Worm (Caenorhabditis elegans): Measurements from ENCODE around the gene rsks-1.

Gene rsks-1

DNA sequence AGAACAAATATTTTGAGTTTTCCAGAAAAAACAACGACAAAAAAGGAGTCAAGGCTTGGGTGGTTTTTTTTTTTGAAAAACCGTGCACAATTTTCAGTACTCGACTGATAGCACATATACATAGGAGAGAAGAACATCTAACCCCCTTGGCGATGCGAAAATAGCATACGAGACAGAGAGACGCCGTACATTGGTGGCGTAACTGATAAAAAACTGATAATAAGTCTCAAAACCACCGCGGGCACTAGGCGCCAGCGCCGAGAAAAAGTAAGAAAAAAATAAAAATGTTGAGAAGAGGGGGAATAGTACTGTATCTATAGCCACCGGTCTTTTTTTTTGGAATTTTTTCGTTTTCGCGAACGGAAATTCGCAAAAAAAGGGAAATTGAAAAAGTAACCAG lies 49.4 kb upstream of the rsks-1 start (continued):
- TF ChIP-seq attf-3 (GFP tag; conservative IDR thresholded peaks at IDR 0.05): no peak
- no peak for TF ChIP-seq mxl-1 (tag; optimal IDR thresholded peaks at IDR 0.05)
- no peak for TF ChIP-seq B0261.1 (tag; optimal IDR thresholded peaks at IDR 0.05)
- no peak for TF ChIP-seq him-1 (tag; optimal IDR thresholded peaks at IDR 0.05)
- peak; percentile 63; the same call in 1 of the 2 replicates for TF ChIP-seq hmg-1.2 (GFP tag; IDR thresholded peaks at IDR 0.05)
- TF ChIP-seq K12H6.12 (tag; optimal IDR thresholded peaks at IDR 0.05): no peak
- no peak for TF ChIP-seq attf-5 (GFP tag; optimal IDR thresholded peaks at IDR 0.05)
- TF ChIP-seq ceh-91 (GFP tag; IDR thresholded peaks at IDR 0.05): no peak
- no peak for TF ChIP-seq Y56A3A.18 (GFP tag; IDR thresholded peaks at IDR 0.05)
- no peak for TF ChIP-seq snpc-4 (GFP tag; optimal IDR thresholded peaks at IDR 0.05)
- TF ChIP-seq snpc-4 (tag; optimal IDR thresholded peaks at IDR 0.05): no peak
- TF ChIP-seq unc-130 (GFP tag; optimal IDR thresholded peaks at IDR 0.05): no peak
- no peak for TF ChIP-seq lir-1 (GFP tag; conservative IDR thresholded peaks at IDR 0.05)
- TF ChIP-seq bed-1 (GFP tag; IDR thresholded peaks at IDR 0.05): no peak
- TF ChIP-seq hmg-20 (GFP tag; IDR thresholded peaks at IDR 0.05): no peak
- no peak for TF ChIP-seq F55B11.4 (tag; optimal IDR thresholded peaks at IDR 0.05; ENCODE audit: borderline replicate concordance, insufficient read depth)
- TF ChIP-seq B0336.3 (GFP tag; IDR thresholded peaks at IDR 0.05): 0 out of 2 replicates have a peak, but pooled peaks have one; percentile 47
- no peak for TF ChIP-seq ztf-6 (GFP tag; IDR thresholded peaks at IDR 0.05)

DNA sequence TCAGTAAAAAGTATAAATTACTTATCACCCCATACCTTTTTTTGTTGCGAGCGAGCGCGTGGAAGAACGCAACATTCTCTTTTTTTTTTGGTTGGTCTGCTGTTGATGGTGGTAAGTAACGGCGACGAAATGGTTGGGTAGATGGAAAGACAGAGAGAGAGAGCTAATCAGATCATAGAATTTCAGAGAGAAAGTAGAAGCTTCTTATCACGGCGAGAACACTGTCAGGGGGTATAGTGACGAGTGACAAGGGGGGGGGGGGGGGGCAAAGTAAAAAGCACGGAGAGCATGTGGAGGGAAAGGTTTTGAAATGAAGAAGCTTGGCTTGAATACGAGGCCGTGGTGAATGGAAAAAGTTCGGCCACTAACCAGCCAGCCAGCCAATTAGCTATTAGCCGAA lies 47.6 kb upstream of the rsks-1 start:
- TF ChIP-seq him-1 (tag; optimal IDR thresholded peaks at IDR 0.05): no peak
- peak; percentile 21; the same call in 1 of the 2 replicates for TF ChIP-seq hmg-1.2 (GFP tag; IDR thresholded peaks at IDR 0.05)
- no peak for TF ChIP-seq ets-4 (GFP tag; optimal IDR thresholded peaks at IDR 0.05)
- peak; percentile 35 for TF ChIP-seq attf-5 (GFP tag; optimal IDR thresholded peaks at IDR 0.05)
- TF ChIP-seq K11D2.4 (GFP tag; IDR thresholded peaks at IDR 0.05): 0 out of 2 replicates have a peak, but pooled peaks have one; percentile 35
- peak; percentile 78 for TF ChIP-seq B0336.3 (GFP tag; IDR thresholded peaks at IDR 0.05)
- no peak for TF ChIP-seq ceh-100 (GFP tag; IDR thresholded peaks at IDR 0.05)
- peak; percentile 14 for TF ChIP-seq lin-54 (GFP tag; optimal IDR thresholded peaks at IDR 0.05)
- TF ChIP-seq cebp-1 (GFP tag; IDR thresholded peaks at IDR 0.05): no peak
- TF ChIP-seq cebp-1 (tag; optimal IDR thresholded peaks at IDR 0.05): peak; percentile 62
- no peak for TF ChIP-seq F33H1.4 (GFP tag; IDR thresholded peaks at IDR 0.05)
- no peak for TF ChIP-seq C06A6.2 (GFP tag; conservative IDR thresholded peaks at IDR 0.05)
- TF ChIP-seq pha-4 (tag; optimal IDR thresholded peaks at IDR 0.05): no peak
- TF ChIP-seq ztf-18 (tag; optimal IDR thresholded peaks at IDR 0.05): no peak
- TF ChIP-seq snpc-1.1 (tag; optimal IDR thresholded peaks at IDR 0.05; ENCODE audit: insufficient read depth): no peak
- 0 out of 2 replicates have a peak, but pooled peaks have one; percentile 4 for TF ChIP-seq mcd-1 (GFP tag; IDR thresholded peaks at IDR 0.05)
- 0 out of 2 replicates have a peak, but pooled peaks have one; percentile 36 for TF ChIP-seq dox-1 (GFP tag; IDR thresholded peaks at IDR 0.05)
- peak; percentile 81 for TF ChIP-seq egrh-3 (GFP tag; IDR thresholded peaks at IDR 0.05)
- no peak for TF ChIP-seq ceh-27 (GFP tag; optimal IDR thresholded peaks at IDR 0.05)
- no peak for TF ChIP-seq F49E8.2 (tag; optimal IDR thresholded peaks at IDR 0.05; ENCODE audit: insufficient read depth)
- peak; percentile 66 for TF ChIP-seq atf-7 (tag; optimal IDR thresholded peaks at IDR 0.05)
- TF ChIP-seq nhr-80 (tag; optimal IDR thresholded peaks at IDR 0.05): peak; percentile 86
- peak; percentile 17 for TF ChIP-seq tbp1 (GFP tag; optimal IDR thresholded peaks at IDR 0.05)
